Worm (Caenorhabditis elegans) whole organism, L1 larva: ENCODE measurements around the gene K09E2.3.

Experiments used
- C04F5.9 ChIP-seq: sonication (generic microtip); optimal IDR thresholded peaks from 2 replicates; lab custom pipeline; 2016; ENCODE audit warnings: missing genetic modification characterization, missing compliant biosample characterization
- C16A3.4 ChIP-seq: fragments of 150-350 bp; optimal IDR thresholded peaks from 2 replicates; lab custom pipeline; 2014; ENCODE audit warnings: missing biosample characterization, missing genetic modification characterization
- C34B4.2 ChIP-seq: sonication (generic microtip); optimal IDR thresholded peaks from 2 replicates; lab custom pipeline; 2017; ENCODE audit warnings: mild to moderate bottlenecking, missing genetic modification characterization, missing compliant biosample characterization
- Y116A8C.19 ChIP-seq: sonication (generic microtip); optimal IDR thresholded peaks from 2 replicates; lab custom pipeline; 2016; ENCODE audit warnings: missing compliant biosample characterization, missing genetic modification characterization, borderline replicate concordance
- alr-1 ChIP-seq: fragments of 200-800 bp; sonication (Bioruptor generic); optimal IDR thresholded peaks from 2 replicates; lab custom pipeline; 2018; ENCODE audit warnings: borderline replicate concordance, mild to moderate bottlenecking, missing genetic modification characterization, missing compliant biosample characterization
- ama-1 ChIP-seq: fragments of 150-350 bp; optimal IDR thresholded peaks from 2 replicates; lab custom pipeline; 2014
- blmp-1 ChIP-seq: fragments of 150-350 bp; optimal IDR thresholded peaks from 2 replicates; lab custom pipeline; 2014; ENCODE audit warnings: missing biosample characterization, missing genetic modification characterization
- ceh-82 ChIP-seq, 3 experiments: fragments of 150-350 bp in 1 of 3; sonication (generic microtip) in 2 of 3; optimal IDR thresholded peaks; 2 replicates each; lab custom pipeline; 2014 to 2017; ENCODE audit warnings: missing biosample characterization in 3 of 3, missing genetic modification characterization in 3 of 3
- ces-1 ChIP-seq: fragments of 150-350 bp; optimal IDR thresholded peaks from 2 replicates; lab custom pipeline; 2014; ENCODE audit warnings: missing biosample characterization, missing genetic modification reagents, missing genetic modification characterization
- efl-3 ChIP-seq: fragments of 200-800 bp; sonication (Bioruptor generic); optimal IDR thresholded peaks from 2 replicates; lab custom pipeline; 2018; ENCODE audit warnings: mild to moderate bottlenecking, missing genetic modification characterization, missing compliant biosample characterization
- egl-13 ChIP-seq: sonication (generic microtip); optimal IDR thresholded peaks from 2 replicates; lab custom pipeline; 2016; ENCODE audit warnings: missing genotype, missing genetic modification reagents, missing genetic modification characterization, missing compliant biosample characterization
- elt-2 ChIP-seq: sonication (generic microtip); optimal IDR thresholded peaks from 2 replicates; lab custom pipeline; 2016; ENCODE audit warnings: missing genetic modification characterization, mild to moderate bottlenecking, inconsistent platforms, missing compliant biosample characterization, missing genetic modification reagents
- elt-3 ChIP-seq, 6 experiments: fragments of 150-350 bp in 1 of 6; sonication (generic microtip); optimal IDR thresholded peaks; 2 replicates each; lab custom pipeline; 2017 to 2018; ENCODE audit warnings: missing biosample characterization in 6 of 6, missing genetic modification characterization in 6 of 6, inconsistent platforms in 1 of 6
- ets-5 ChIP-seq: fragments of 200-800 bp; sonication (Bioruptor generic); IDR thresholded peaks from 2 replicates; pipeline ENCODE4 v1.3.6; 2022; ENCODE audit warnings: missing genetic modification characterization, missing compliant biosample characterization
- fkh-10 ChIP-seq: sonication (generic microtip); optimal IDR thresholded peaks from 2 replicates; lab custom pipeline; 2017; ENCODE audit warnings: missing biosample characterization, missing genetic modification reagents, missing genetic modification characterization
- fkh-4 ChIP-seq: sonication (generic microtip); optimal IDR thresholded peaks from 2 replicates; lab custom pipeline; 2016; ENCODE audit warnings: missing compliant biosample characterization, missing genetic modification characterization, borderline replicate concordance
- grh-1 ChIP-seq: fragments of 200-800 bp; sonication (Bioruptor generic); IDR thresholded peaks from 2 replicates; pipeline ENCODE4 v1.3.6; 2022; ENCODE audit warnings: missing genetic modification reagents, missing genetic modification characterization, missing compliant biosample characterization
- hpl-2 ChIP-seq: fragments of 150-350 bp; optimal IDR thresholded peaks from 2 replicates; lab custom pipeline; 2014; ENCODE audit warnings: missing biosample characterization, missing genetic modification reagents, missing genetic modification characterization
- lin-13 ChIP-seq: fragments of 150-350 bp; optimal IDR thresholded peaks from 2 replicates; lab custom pipeline; 2014; ENCODE audit warnings: missing biosample characterization, missing genetic modification reagents, missing genetic modification characterization
- lin-14 ChIP-seq: fragments of 200-800 bp; sonication (Bioruptor generic); optimal IDR thresholded peaks from 2 replicates; lab custom pipeline; 2018; ENCODE audit warnings: mild to moderate bottlenecking, missing genetic modification characterization, moderate library complexity, missing compliant biosample characterization
- lin-35 ChIP-seq, 2 experiments: fragments of 150-350 bp; optimal IDR thresholded peaks; 2 replicates each; lab custom pipeline; 2014; ENCODE audit warnings: missing biosample characterization in 2 of 2, missing genetic modification characterization in 2 of 2, missing genetic modification reagents in 2 of 2
- mdl-1 ChIP-seq, 2 experiments: fragments of 150-350 bp; optimal IDR thresholded peaks; 2 replicates each; lab custom pipeline; 2014 to 2017; ENCODE audit warnings: missing biosample characterization in 2 of 2, missing genetic modification characterization in 2 of 2, inconsistent platforms in 1 of 2
- mep-1 ChIP-seq: fragments of 150-350 bp; optimal IDR thresholded peaks from 2 replicates; lab custom pipeline; 2014; ENCODE audit warnings: missing biosample characterization, missing genetic modification characterization
- nhr-11 ChIP-seq: fragments of 150-350 bp; optimal IDR thresholded peaks from 2 replicates; lab custom pipeline; 2014; ENCODE audit warnings: missing biosample characterization, missing genetic modification characterization
- nhr-20 ChIP-seq: sonication (generic microtip); optimal IDR thresholded peaks from 2 replicates; lab custom pipeline; 2016; ENCODE audit warnings: mild to moderate bottlenecking, missing genetic modification characterization, missing compliant biosample characterization
- nhr-76 ChIP-seq: sonication (generic microtip); optimal IDR thresholded peaks from 2 replicates; lab custom pipeline; 2017; ENCODE audit warnings: missing biosample characterization, missing genetic modification characterization
- nhr-90 ChIP-seq: sonication (generic microtip); optimal IDR thresholded peaks from 2 replicates; lab custom pipeline; 2016; ENCODE audit warnings: mild to moderate bottlenecking, missing genetic modification characterization, missing compliant biosample characterization; ENCODE audit not compliant: poor library complexity
- pag-3 ChIP-seq: sonication (generic microtip); optimal IDR thresholded peaks from 2 replicates; lab custom pipeline; 2017; ENCODE audit warnings: missing genetic modification characterization, mild to moderate bottlenecking, missing compliant biosample characterization, antibody characterized with exemption, borderline replicate concordance; ENCODE audit not compliant: insufficient read depth
- pax-3 ChIP-seq: fragments of 200-800 bp; sonication (Bioruptor generic); optimal IDR thresholded peaks from 2 replicates; lab custom pipeline; 2018; ENCODE audit warnings: mild to moderate bottlenecking, missing genetic modification characterization, moderate library complexity, missing compliant biosample characterization
- skn-1 ChIP-seq: fragments of 150-350 bp; optimal IDR thresholded peaks from 2 replicates; lab custom pipeline; 2014; ENCODE audit warnings: missing biosample characterization, missing genetic modification characterization
- sox-4 ChIP-seq: sonication (generic microtip); optimal IDR thresholded peaks from 2 replicates; lab custom pipeline; 2016; ENCODE audit warnings: missing genetic modification characterization, missing compliant biosample characterization
- sptf-1 ChIP-seq: fragments of 150-350 bp; optimal IDR thresholded peaks from 2 replicates; lab custom pipeline; 2014; ENCODE audit warnings: missing biosample characterization, missing genetic modification characterization
- tlp-1 ChIP-seq: fragments of 150-350 bp; optimal IDR thresholded peaks from 2 replicates; lab custom pipeline; 2014; ENCODE audit warnings: missing biosample characterization, missing genetic modification characterization
- unc-30 ChIP-seq: sonication (generic microtip); optimal IDR thresholded peaks from 2 replicates; lab custom pipeline; 2017; ENCODE audit warnings: missing biosample characterization, missing genetic modification characterization
- unc-62 ChIP-seq: fragments of 150-350 bp; optimal IDR thresholded peaks from 2 replicates; lab custom pipeline; 2014; ENCODE audit warnings: missing biosample characterization, missing genetic modification reagents, missing genetic modification characterization
- unc-86 ChIP-seq: sonication (generic microtip); optimal IDR thresholded peaks from 2 replicates; lab custom pipeline; 2016; ENCODE audit warnings: missing genetic modification characterization, missing compliant biosample characterization
- ztf-11 ChIP-seq, 2 experiments: sonication (generic microtip); optimal IDR thresholded peaks; 2 replicates each; lab custom pipeline; 2016 to 2017; ENCODE audit warnings: missing genetic modification characterization in 2 of 2, missing biosample characterization in 1 of 2, missing compliant biosample characterization in 1 of 2

Gene K09E2.3

ce11 chrX:8708053-8708452 lies 35.2 kb downstream of the K09E2.3 start, which contains the start of gene F53A9.3:
Gene F53A9.3 (plus strand): TSS chrX:8708353.
- TF ChIP-seq alr-1 (tag; lab: Kevin White, UChicago) (no peak), unc-62 (GFP tag; lab: Kevin White, UChicago) (no peak), grh-1 (no peak), ama-1 (lab: Kevin White, UChicago) (no peak), nhr-11 (tag; lab: Kevin White, UChicago) (no peak), pax-3 (no peak), unc-30 (tag; lab: Kevin White, UChicago) (no peak), ces-1 (GFP tag; lab: Kevin White, UChicago) (no peak), nhr-20 (tag; lab: Kevin White, UChicago) (no peak), ztf-11 (tag; optimal IDR thresholded peaks at IDR 0.05; lab: Kevin White, UChicago) (no peak), hpl-2 (GFP tag; lab: Kevin White, UChicago) (no peak), nhr-90 (no peak), C16A3.4 (tag; lab: Kevin White, UChicago) (no peak), ets-5 (GFP tag; lab: Robert Waterston, UW) (no peak), C04F5.9 (no peak), mep-1 (no peak), mdl-1 (tag; optimal IDR thresholded peaks at IDR 0.05; lab: Kevin White, UChicago) (no peak)

ce11 chrX:8709424-8709823 lies 36.5 kb downstream of the K09E2.3 start, which contains the start of gene kreg-1:
Gene kreg-1 (plus strand): TSS chrX:8709764.
- TF ChIP-seq Y116A8C.19 (tag; lab: Kevin White, UChicago): no peak
- no peak for TF ChIP-seq blmp-1 (tag; lab: Kevin White, UChicago)
- peak; percentile 21 for TF ChIP-seq elt-2

DNA sequence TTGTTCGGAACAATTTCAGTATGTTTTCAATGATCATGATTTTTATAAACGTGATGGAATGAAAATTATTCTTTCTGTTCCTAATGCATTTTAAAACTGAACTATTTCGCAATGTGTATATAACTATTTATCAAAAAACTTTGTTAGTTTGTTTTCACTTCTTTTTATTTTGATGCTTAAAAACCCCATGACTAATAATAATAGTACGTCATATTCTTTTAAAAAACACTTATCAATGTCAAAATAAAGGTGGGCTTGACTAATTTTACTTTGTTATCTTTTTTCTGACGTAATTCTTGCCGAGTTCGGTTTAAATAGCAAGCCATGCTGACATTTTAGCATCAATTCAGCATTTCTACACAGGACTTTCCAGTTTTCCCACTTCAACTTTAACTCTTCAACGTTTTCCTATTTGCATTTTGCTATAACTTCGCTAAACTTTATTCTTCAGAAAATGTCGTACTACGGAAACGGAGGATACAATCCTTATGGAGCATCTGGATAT lies 38.3 kb downstream of the K09E2.3 start, which contains the start of gene F53A9.1:
TSS of gene F53A9.1 (plus strand) at position 455 of the 505 bp plus-strand sequence.
- no peak for TF ChIP-seq tlp-1
- no peak for TF ChIP-seq C04F5.9
- no peak for TF ChIP-seq elt-3 (tag; optimal IDR thresholded peaks at IDR 0.05; lab: Kevin White, UChicago)
- no peak for TF ChIP-seq hpl-2 (GFP tag; lab: Kevin White, UChicago)
- no peak for TF ChIP-seq ama-1 (lab: Kevin White, UChicago)
- TF ChIP-seq lin-13 (GFP tag; lab: Kevin White, UChicago): no peak
- no peak for TF ChIP-seq sptf-1
- TF ChIP-seq C34B4.2 (tag; lab: Kevin White, UChicago): no peak
- no peak for TF ChIP-seq lin-14 (GFP tag; lab: Kevin White, UChicago)
- no peak for TF ChIP-seq fkh-10 (GFP tag; lab: Kevin White, UChicago)
- TF ChIP-seq alr-1 (tag; lab: Kevin White, UChicago): no peak

DNA sequence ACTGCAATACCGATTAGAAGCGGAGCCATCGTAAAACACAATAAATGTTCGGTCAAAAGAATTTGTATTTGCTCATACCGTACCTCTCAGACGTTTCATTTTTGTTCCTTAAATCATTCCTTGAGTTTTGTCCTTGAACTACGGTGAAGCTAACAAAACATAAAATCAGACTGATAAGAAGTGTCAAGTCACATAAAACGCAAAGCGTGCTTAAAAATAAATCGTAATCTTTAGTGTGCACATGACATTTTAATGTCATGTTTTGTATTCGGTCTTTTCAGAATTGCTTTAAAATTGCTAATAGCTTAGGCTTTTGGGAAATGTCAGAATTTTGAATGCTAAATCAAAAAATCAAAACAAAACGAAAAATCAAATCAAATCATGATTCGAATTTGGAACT lies 39.8 kb downstream of the K09E2.3 start:
- TF ChIP-seq skn-1 (tag; lab: Kevin White, UChicago) (no peak), ces-1 (GFP tag; lab: Kevin White, UChicago) (no peak), C16A3.4 (tag; lab: Kevin White, UChicago) (no peak), nhr-20 (tag; lab: Kevin White, UChicago) (peak; percentile 31), sox-4 (tag; lab: Kevin White, UChicago) (no peak), egl-13 (tag; lab: Kevin White, UChicago) (no peak), lin-35 (GFP tag; optimal IDR thresholded peaks at IDR 0.05; lab: Kevin White, UChicago) (peak in 1 of 2 experiments; percentile 39), ceh-82 (tag; optimal IDR thresholded peaks at IDR 0.05; lab: Kevin White, UChicago) (no peak), unc-86 (tag; lab: Kevin White, UChicago) (no peak), unc-30 (tag; lab: Kevin White, UChicago) (no peak), fkh-4 (tag; lab: Kevin White, UChicago) (no peak), nhr-76 (tag; lab: Kevin White, UChicago) (no peak), efl-3 (GFP tag; lab: Kevin White, UChicago) (no peak), alr-1 (tag; lab: Kevin White, UChicago) (no peak), pag-3 (tag; lab: Kevin White, UChicago) (no peak), elt-2 (peak; percentile 81)
